Comparison of ENCODE assay signal across 2 fruit fly cellular contexts in the genomic region with DNA sequence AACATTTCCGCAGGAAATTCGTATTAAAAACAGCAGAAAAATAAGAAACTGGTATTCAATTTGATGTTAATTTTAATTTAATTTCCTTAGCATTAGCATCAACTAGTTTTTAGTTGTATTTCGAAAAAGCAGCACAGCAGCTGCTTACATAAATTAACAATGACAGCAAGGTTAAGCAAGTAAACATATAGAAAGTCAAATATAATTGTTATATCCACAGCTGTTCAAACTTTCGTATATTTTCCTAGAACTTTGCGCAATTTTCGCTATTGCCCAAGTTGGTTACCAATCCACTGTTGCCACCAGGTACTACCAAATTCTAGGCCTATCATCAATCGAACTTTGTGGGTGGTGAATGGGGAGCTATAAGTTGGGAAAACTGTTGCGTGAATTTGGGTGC.
TF ChIP-seq lines count a peak whose summit lies in the region.

No protein-coding gene starts in this region.

- TF ChIP-seq CTCF in whole organism, embryonic (GFP tag; optimal IDR thresholded peaks at IDR 0.05; lab: Kevin White, UChicago), result no peak

TF ChIP-seq in whole organism, embryonic, 481 proteins besides CTCF, POLR2A, EP300 and RAD21:
- TF ChIP-seq Antp (GFP tag; optimal IDR thresholded peaks at IDR 0.05; lab: Kevin White, UChicago) (no peak), dimm (GFP tag; IDR thresholded peaks at IDR 0.05; lab: Robert Waterston, UW) (no peak), CG8290 (GFP tag; optimal IDR thresholded peaks at IDR 0.05; lab: Kevin White, UChicago) (no peak), CG8290 (tag; optimal IDR thresholded peaks at IDR 0.05; lab: Kevin White, UChicago) (peak in 1 of 2 experiments; percentile 42), Med (GFP tag; lab: Kevin White, UChicago) (peak; percentile 55), PHDP (tag; optimal IDR thresholded peaks at IDR 0.05; lab: Kevin White, UChicago) (peak; percentile 24), HHEX (GFP tag; optimal IDR thresholded peaks at IDR 0.05; lab: Kevin White, UChicago) (peak; percentile 2), scrt (GFP tag; optimal IDR thresholded peaks at IDR 0.05; lab: Kevin White, UChicago) (peak; percentile 21), CG18599 (GFP tag; optimal IDR thresholded peaks at IDR 0.05; lab: Kevin White, UChicago) (peak; percentile 12), Jarid2 (GFP tag; optimal IDR thresholded peaks at IDR 0.05; lab: Kevin White, UChicago) (no peak), CG3281 (GFP tag; optimal IDR thresholded peaks at IDR 0.05; lab: Kevin White, UChicago) (peak; percentile 29), CG15514 (GFP tag; optimal IDR thresholded peaks at IDR 0.05; lab: Kevin White, UChicago) (peak; percentile 19), CG12769 (tag; optimal IDR thresholded peaks at IDR 0.05; lab: Kevin White, UChicago) (peak; percentile 26), CG11247 (GFP tag; IDR thresholded peaks at IDR 0.05; lab: Robert Waterston, UW) (0 out of 2 replicates have a peak, but pooled peaks have one; percentile 7), Hand (GFP tag; optimal IDR thresholded peaks at IDR 0.05; lab: Kevin White, UChicago) (no peak), Oli (tag; optimal IDR thresholded peaks at IDR 0.05; lab: Kevin White, UChicago) (no peak), ATbp (GFP tag; optimal IDR thresholded peaks at IDR 0.05; lab: Kevin White, UChicago) (peak; percentile 10), lab (GFP tag; optimal IDR thresholded peaks at IDR 0.05; lab: Kevin White, UChicago) (peak; percentile 56), MESR4 (GFP tag; optimal IDR thresholded peaks at IDR 0.05; lab: Kevin White, UChicago) (no peak), CG9932 (GFP tag; IDR thresholded peaks at IDR 0.05; lab: Robert Waterston, UW) (no peak), CG2678 (tag; optimal IDR thresholded peaks at IDR 0.05; lab: Kevin White, UChicago) (peak; percentile 19), Dfd (GFP tag; optimal IDR thresholded peaks at IDR 0.05; lab: Kevin White, UChicago) (no peak), sens (GFP tag; lab: Kevin White, UChicago) (peak; percentile 46), CG12071 (GFP tag; optimal IDR thresholded peaks at IDR 0.05; lab: Kevin White, UChicago) (peak; percentile 22), Hmr (GFP tag; optimal IDR thresholded peaks at IDR 0.05; lab: Kevin White, UChicago) (peak; percentile 45), Meics (GFP tag; optimal IDR thresholded peaks at IDR 0.05; lab: Kevin White, UChicago) (peak; percentile 35), Fer1 (GFP tag; optimal IDR thresholded peaks at IDR 0.05; lab: Kevin White, UChicago) (peak; percentile 31), Oaz (GFP tag; IDR thresholded peaks at IDR 0.05; lab: Robert Waterston, UW) (no peak), CG6813 (GFP tag; optimal IDR thresholded peaks at IDR 0.05; lab: Kevin White, UChicago) (peak; percentile 15)
TF ChIP-seq in whole organism, embryonic: peak in this region for 19.

TF ChIP-seq in whole organism, prepupa, 60 proteins besides CTCF, POLR2A, EP300 and RAD21:
- TF ChIP-seq fkh (GFP tag; optimal IDR thresholded peaks at IDR 0.05; lab: Kevin White, UChicago) (peak; percentile 46), Sox102F (GFP tag; optimal IDR thresholded peaks at IDR 0.05; lab: Kevin White, UChicago) (no peak), topi (GFP tag; optimal IDR thresholded peaks at IDR 0.05; lab: Kevin White, UChicago) (no peak)
